Worm (Caenorhabditis elegans) whole organism, L2 larva: ENCODE measurements around the gene ZC13.2.

ENCODE experiments used
- C34F6.9 ChIP-seq: fragments of 150-350 bp; optimal IDR thresholded peaks from 2 replicates; lab custom pipeline; 2014; ENCODE audit warnings: missing biosample characterization, missing genetic modification characterization
- F13H6.1 ChIP-seq: sonication (generic microtip); optimal IDR thresholded peaks from 2 replicates; lab custom pipeline; 2016; ENCODE audit warnings: missing genetic modification characterization, missing compliant biosample characterization
- egl-27 ChIP-seq: sonication (generic microtip); optimal IDR thresholded peaks from 3 replicates; lab custom pipeline; 2017; ENCODE audit warnings: missing biosample characterization, missing genetic modification reagents, missing genetic modification characterization
- lin-13 ChIP-seq: fragments of 150-350 bp; optimal IDR thresholded peaks from 2 replicates; lab custom pipeline; 2014; ENCODE audit warnings: missing biosample characterization, missing genetic modification reagents, missing genetic modification characterization
- nhr-12 ChIP-seq: fragments of 150-350 bp; optimal IDR thresholded peaks from 2 replicates; lab custom pipeline; 2014; ENCODE audit warnings: missing biosample characterization, missing genetic modification characterization
- skn-1 ChIP-seq: sonication (generic microtip); optimal IDR thresholded peaks from 2 replicates; lab custom pipeline; 2017; ENCODE audit warnings: missing biosample characterization, missing genetic modification characterization
- snpc-4 ChIP-seq: fragments of 150-350 bp; optimal IDR thresholded peaks from 2 replicates; lab custom pipeline; 2014; ENCODE audit warnings: missing biosample characterization, missing genetic modification characterization
- unc-39 ChIP-seq: fragments of 150-350 bp; optimal IDR thresholded peaks from 2 replicates; lab custom pipeline; 2014; ENCODE audit warnings: missing biosample characterization, missing genetic modification characterization
- unc-62 ChIP-seq: fragments of 150-350 bp; optimal IDR thresholded peaks from 2 replicates; lab custom pipeline; 2014; ENCODE audit warnings: missing biosample characterization, missing genetic modification reagents, missing genetic modification characterization
- zag-1 ChIP-seq: fragments of 150-350 bp; optimal IDR thresholded peaks from 2 replicates; lab custom pipeline; 2014; ENCODE audit warnings: missing biosample characterization, missing genetic modification characterization
- ztf-4 ChIP-seq: fragments of 150-350 bp; optimal IDR thresholded peaks from 2 replicates; lab custom pipeline; 2014; ENCODE audit warnings: missing biosample characterization, missing genetic modification characterization

DNA sequence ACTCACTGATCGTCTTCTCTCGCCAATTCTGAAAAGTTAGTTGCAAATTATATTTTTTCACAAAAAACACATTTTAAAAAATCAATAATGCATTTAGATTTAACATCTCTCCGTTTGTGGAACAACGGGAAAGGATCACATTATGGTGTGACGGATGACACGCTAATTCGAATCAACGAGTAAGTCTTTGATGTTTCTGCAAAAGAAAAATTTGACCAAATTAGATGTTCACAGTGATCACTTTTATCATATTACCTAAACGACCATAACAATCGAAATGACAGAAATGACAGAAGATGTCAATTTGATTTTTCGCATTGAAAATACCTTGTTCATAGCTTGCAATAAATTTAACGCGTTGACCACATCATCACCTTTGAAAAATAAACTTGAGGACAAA is 19.1 kb upstream of the ZC13.2 start:
- TF ChIP-seq unc-39 (tag; lab: Kevin White, UChicago) (no peak), zag-1 (tag; lab: Kevin White, UChicago) (no peak), F13H6.1 (tag; lab: Kevin White, UChicago) (no peak), lin-13 (GFP tag; lab: Kevin White, UChicago) (no peak), egl-27 (tag; lab: Kevin White, UChicago) (no peak), nhr-12 (tag; lab: Kevin White, UChicago) (no peak), ztf-4 (tag; lab: Kevin White, UChicago) (no peak), C34F6.9 (tag; lab: Kevin White, UChicago) (no peak), snpc-4 (tag; lab: Kevin White, UChicago) (no peak), skn-1 (no peak), unc-62 (GFP tag; lab: Kevin White, UChicago) (no peak)
